Worm (Caenorhabditis elegans) whole organism, L1 larva: ENCODE results near the gene hil-2.

ENCODE experiments used
- ama-1 ChIP-seq: fragments of 150-350 bp; optimal IDR thresholded peaks from 2 replicates; lab custom pipeline; 2014
- hlh-4 ChIP-seq: sonication (generic microtip); optimal IDR thresholded peaks from 2 replicates; lab custom pipeline; 2016; ENCODE audit warnings: mild to moderate bottlenecking, missing genetic modification characterization, missing compliant biosample characterization
- irx-1 ChIP-seq: sonication (generic microtip); optimal IDR thresholded peaks from 2 replicates; lab custom pipeline; 2016; ENCODE audit warnings: missing genetic modification characterization, missing compliant biosample characterization
- lin-15B ChIP-seq: fragments of 150-350 bp; sonication (generic microtip); optimal IDR thresholded peaks from 3 replicates; lab custom pipeline; 2014; ENCODE audit warnings: missing biosample characterization, missing genetic modification characterization
- lin-35 ChIP-seq, 2 experiments: fragments of 150-350 bp; optimal IDR thresholded peaks; 2 replicates each; lab custom pipeline; 2014; ENCODE audit warnings: missing biosample characterization in 2 of 2, missing genetic modification characterization in 2 of 2, missing genetic modification reagents in 2 of 2
- mep-1 ChIP-seq: fragments of 150-350 bp; optimal IDR thresholded peaks from 2 replicates; lab custom pipeline; 2014; ENCODE audit warnings: missing biosample characterization, missing genetic modification characterization
- pag-3 ChIP-seq: sonication (generic microtip); optimal IDR thresholded peaks from 2 replicates; lab custom pipeline; 2017; ENCODE audit warnings: missing genetic modification characterization, mild to moderate bottlenecking, missing compliant biosample characterization, antibody characterized with exemption, borderline replicate concordance; ENCODE audit not compliant: insufficient read depth
- snpc-4 ChIP-seq: fragments of 150-350 bp; optimal IDR thresholded peaks from 2 replicates; lab custom pipeline; 2014; ENCODE audit warnings: missing biosample characterization, missing genetic modification characterization
- sox-4 ChIP-seq: sonication (generic microtip); optimal IDR thresholded peaks from 2 replicates; lab custom pipeline; 2016; ENCODE audit warnings: missing genetic modification characterization, missing compliant biosample characterization
- unc-62 ChIP-seq: fragments of 150-350 bp; optimal IDR thresholded peaks from 2 replicates; lab custom pipeline; 2014; ENCODE audit warnings: missing biosample characterization, missing genetic modification reagents, missing genetic modification characterization
- zag-1 ChIP-seq: fragments of 150-350 bp; optimal IDR thresholded peaks from 2 replicates; lab custom pipeline; 2014; ENCODE audit warnings: missing biosample characterization, missing genetic modification characterization

- TF ChIP-seq zag-1 (tag; lab: Kevin White, UChicago): no peak
- peak; percentile 96 for TF ChIP-seq sox-4 (tag; lab: Kevin White, UChicago)
- TF ChIP-seq ama-1 (lab: Kevin White, UChicago): peak; percentile 72
- TF ChIP-seq unc-62 (GFP tag; lab: Kevin White, UChicago): no peak
- no peak for TF ChIP-seq pag-3 (tag; lab: Kevin White, UChicago)
- TF ChIP-seq mep-1 (tag; lab: Kevin White, UChicago): peak; percentile 95
- TF ChIP-seq lin-15B (tag; lab: Kevin White, UChicago): peak; percentile 78
- peak; percentile 99 for TF ChIP-seq irx-1
- peak; percentile 79 for TF ChIP-seq hlh-4
- peak; percentile 87 for TF ChIP-seq snpc-4 (tag; lab: Kevin White, UChicago)
- TF ChIP-seq lin-35 (GFP tag; optimal IDR thresholded peaks at IDR 0.05; lab: Kevin White, UChicago): peak; percentile 99
These were observed 27.6 kb downstream of the hil-2 start, which contains the start of gene Y73B6BL.29 for ce11 chrIV:6321667-6322066.
